Fruit fly (Drosophila melanogaster): Measurements from ENCODE around the gene CG14907.

Gene CG14907

dm6 chr3R:16625844-16626430, 26.2 kb downstream of the CG14907 start (continued):
- TF ChIP-seq Mes4 (GFP tag; optimal IDR thresholded peaks at IDR 0.05) (no peak), nerfin-1 (tag; optimal IDR thresholded peaks at IDR 0.05) (no peak), ATbp (GFP tag; optimal IDR thresholded peaks at IDR 0.05) (no peak), salm (tag; optimal IDR thresholded peaks at IDR 0.05) (no peak), disco-r (GFP tag; optimal IDR thresholded peaks at IDR 0.05) (no peak), p53 (GFP tag; optimal IDR thresholded peaks at IDR 0.05) (no peak), pho (GFP tag; optimal IDR thresholded peaks at IDR 0.05) (no peak), gsb (GFP tag; IDR thresholded peaks at IDR 0.05) (no peak)

- no peak for TF ChIP-seq Atf-2 (GFP tag; optimal IDR thresholded peaks at IDR 0.05)
- no peak for TF ChIP-seq mirr (GFP tag; optimal IDR thresholded peaks at IDR 0.05)
- no peak for TF ChIP-seq twi (tag; optimal IDR thresholded peaks at IDR 0.05)
- TF ChIP-seq Abd-B (GFP tag; optimal IDR thresholded peaks at IDR 0.05) = peak; percentile 36
- no peak for TF ChIP-seq CrebB (tag; optimal IDR thresholded peaks at IDR 0.05)
- TF ChIP-seq CG11247 (GFP tag; IDR thresholded peaks at IDR 0.05) = no peak
- TF ChIP-seq tup (GFP tag; optimal IDR thresholded peaks at IDR 0.05) = no peak
- TF ChIP-seq gt (GFP tag; IDR thresholded peaks at IDR 0.05) = no peak
- TF ChIP-seq B-H2 (GFP tag; optimal IDR thresholded peaks at IDR 0.05) = no peak
- TF ChIP-seq HLH3B (GFP tag; IDR thresholded peaks at IDR 0.05) = no peak
- no peak for TF ChIP-seq CG9215 (GFP tag; IDR thresholded peaks at IDR 0.05)
- TF ChIP-seq HmgZ (tag; optimal IDR thresholded peaks at IDR 0.05) = peak; percentile 36
- TF ChIP-seq D (optimal IDR thresholded peaks at IDR 0.05) = no peak
- no peak for TF ChIP-seq D (GFP tag; optimal IDR thresholded peaks at IDR 0.05)
- TF ChIP-seq CG7556 (GFP tag; optimal IDR thresholded peaks at IDR 0.05) = no peak
- TF ChIP-seq Usf (GFP tag; optimal IDR thresholded peaks at IDR 0.05) = no peak
- TF ChIP-seq Six4 (GFP tag; optimal IDR thresholded peaks at IDR 0.05) = no peak
- no peak for TF ChIP-seq CG34422 (GFP tag; IDR thresholded peaks at IDR 0.05)
- no peak for TF ChIP-seq br (optimal IDR thresholded peaks at IDR 0.05)
- peak; percentile 72 for TF ChIP-seq zen2 (GFP tag; IDR thresholded peaks at IDR 0.05; ENCODE audit: partially characterized antibody)
- TF ChIP-seq CG16863 (GFP tag; optimal IDR thresholded peaks at IDR 0.05) = no peak
- no peak for TF ChIP-seq Neu2 (GFP tag; optimal IDR thresholded peaks at IDR 0.05; ENCODE audit: borderline replicate concordance)
- no peak for TF ChIP-seq H2.0 (GFP tag; IDR thresholded peaks at IDR 0.05)
- TF ChIP-seq CG15514 (GFP tag; optimal IDR thresholded peaks at IDR 0.05) = peak; percentile 41
- TF ChIP-seq CoRest (tag; optimal IDR thresholded peaks at IDR 0.05) = no peak
- TF ChIP-seq tio (GFP tag; optimal IDR thresholded peaks at IDR 0.05) = no peak
- TF ChIP-seq Hsf (GFP tag; optimal IDR thresholded peaks at IDR 0.05) = no peak
- no peak for TF ChIP-seq al (GFP tag; IDR thresholded peaks at IDR 0.05)
- TF ChIP-seq CG31224 (GFP tag; IDR thresholded peaks at IDR 0.05) = no peak
- TF ChIP-seq YL-1 (GFP tag; optimal IDR thresholded peaks at IDR 0.05) = peak; percentile 72
- no peak for TF ChIP-seq Xbp1 (GFP tag; optimal IDR thresholded peaks at IDR 0.05)
- no peak for TF ChIP-seq CG6654 (GFP tag; optimal IDR thresholded peaks at IDR 0.05)
- TF ChIP-seq ATbp (GFP tag; optimal IDR thresholded peaks at IDR 0.05) = no peak
- TF ChIP-seq CG2120 (GFP tag; optimal IDR thresholded peaks at IDR 0.05) = no peak
- no peak for TF ChIP-seq CG11456 (GFP tag; IDR thresholded peaks at IDR 0.05)
- TF ChIP-seq CG12155 (GFP tag; optimal IDR thresholded peaks at IDR 0.05) = peak; percentile 47
- TF ChIP-seq CG13123 (GFP tag; optimal IDR thresholded peaks at IDR 0.05) = no peak
- peak; percentile 62 for TF ChIP-seq Doc3 (GFP tag; IDR thresholded peaks at IDR 0.05; ENCODE audit: partially characterized antibody)
- TF ChIP-seq CG42726 (GFP tag; IDR thresholded peaks at IDR 0.05; ENCODE audit: partially characterized antibody) = peak; percentile 26; the same call in 1 of the 2 replicates
- no peak for TF ChIP-seq Mad (GFP tag; optimal IDR thresholded peaks at IDR 0.05)
- no peak for TF ChIP-seq disco-r (GFP tag; optimal IDR thresholded peaks at IDR 0.05)
- TF ChIP-seq sc (optimal IDR thresholded peaks at IDR 0.05) = no peak
- TF ChIP-seq sc (GFP tag; optimal IDR thresholded peaks at IDR 0.05) = no peak
Measured at dm6 chr3R:16624750-16625549, 27.2 kb downstream of the CG14907 start, which contains the start of gene Fas1. TSS of gene Fas1 (plus strand) at chr3R:16625238.

Data from whole organism, embryonic.